Fruit fly (Drosophila melanogaster) whole organism: ENCODE results near the gene CG13042.

Source experiments
- CG8478 ChIP-seq: fragments of >200 bp; optimal IDR thresholded peaks from 2 replicates; lab custom pipeline; 2018; ENCODE audit warnings: inconsistent platforms
- Dll ChIP-seq: fragments of >200 bp; optimal IDR thresholded peaks from 2 replicates; lab custom pipeline; 2017
- EcR ChIP-seq, 2 experiments: fragments of >200 bp; optimal IDR thresholded peaks; 2 replicates each; lab custom pipeline; 2017; ENCODE audit warnings: missing biosample characterization in 2 of 2, missing genetic modification characterization in 2 of 2, missing genetic modification reagents in 2 of 2
- pan ChIP-seq: fragments of >200 bp; optimal IDR thresholded peaks from 2 replicates; lab custom pipeline; 2017
- psq ChIP-seq: fragments of >200 bp; optimal IDR thresholded peaks from 2 replicates; lab custom pipeline; 2017
- usp ChIP-seq: fragments of >200 bp; optimal IDR thresholded peaks from 2 replicates; lab custom pipeline; 2017; ENCODE audit warnings: missing biosample characterization, missing genetic modification characterization, mixed read lengths

CG13042 gene

dm6 chr3L:16270802-16271332, 37.4 kb downstream of the CG13042 start, which contains the start of the genes CG34248 and CG13067:
Gene CG34248, minus strand, starts transcription at chr3L:16270902.
Gene CG13067, plus strand, starts transcription at chr3L:16271282.
- TF ChIP-seq CG8478 (lab: Kevin White, UChicago) (no peak), psq (lab: Kevin White, UChicago) (no peak)

- no peak for TF ChIP-seq CG8478 (lab: Kevin White, UChicago)
- no peak for TF ChIP-seq EcR (GFP tag; optimal IDR thresholded peaks at IDR 0.05; lab: Kevin White, UChicago)
- TF ChIP-seq pan (lab: Kevin White, UChicago) = no peak
Observed at dm6 chr3L:16269092-16269491, 39.2 kb downstream of the CG13042 start, which contains the start of gene CG13068. Gene CG13068, plus strand, starts transcription at chr3L:16269392.

- no peak for TF ChIP-seq EcR (GFP tag; optimal IDR thresholded peaks at IDR 0.05; lab: Kevin White, UChicago)
- no peak for TF ChIP-seq Dll (lab: Kevin White, UChicago)
- TF ChIP-seq usp = no peak
- TF ChIP-seq CG8478 (lab: Kevin White, UChicago) = no peak
- TF ChIP-seq psq (lab: Kevin White, UChicago) = no peak
- no peak for TF ChIP-seq pan (lab: Kevin White, UChicago)
Observed at dm6 chr3L:16268106-16268733, 40.1 kb downstream of the CG13042 start, which contains the start of gene CG4950. Gene CG4950, minus strand, starts transcription at chr3L:16268156.

dm6 chr3L:16265000-16265399, 43.3 kb downstream of the CG13042 start, which contains the start of the genes CG13051 and CG13069:
Gene CG13051, minus strand, starts transcription at chr3L:16265100.
Gene CG13069, plus strand, starts transcription at chr3L:16265385.
- TF ChIP-seq psq (lab: Kevin White, UChicago) (no peak), usp (no peak), Dll (lab: Kevin White, UChicago) (no peak), pan (lab: Kevin White, UChicago) (no peak)

dm6 chr3L:16263043-16263442, 45.2 kb downstream of the CG13042 start, which contains the start of gene CG13070:
Gene CG13070, plus strand, starts transcription at chr3L:16263343.
- TF ChIP-seq pan (lab: Kevin White, UChicago) (no peak), Dll (lab: Kevin White, UChicago) (no peak), psq (lab: Kevin White, UChicago) (no peak), usp (no peak), EcR (GFP tag; optimal IDR thresholded peaks at IDR 0.05; lab: Kevin White, UChicago) (no peak), CG8478 (lab: Kevin White, UChicago) (no peak)

- no peak for TF ChIP-seq CG8478 (lab: Kevin White, UChicago)
- no peak for TF ChIP-seq EcR (GFP tag; optimal IDR thresholded peaks at IDR 0.05; lab: Kevin White, UChicago)
- no peak for TF ChIP-seq psq (lab: Kevin White, UChicago)
- no peak for TF ChIP-seq Dll (lab: Kevin White, UChicago)
- no peak for TF ChIP-seq pan (lab: Kevin White, UChicago)
- no peak for TF ChIP-seq usp
Observed at dm6 chr3L:16262440-16262839, 45.8 kb downstream of the CG13042 start, which contains the start of gene CG13071. Gene CG13071, plus strand, starts transcription at chr3L:16262740.

- TF ChIP-seq CG8478 (lab: Kevin White, UChicago) (no peak), pan (lab: Kevin White, UChicago) (no peak), usp (no peak), psq (lab: Kevin White, UChicago) (no peak), EcR (GFP tag; optimal IDR thresholded peaks at IDR 0.05; lab: Kevin White, UChicago) (no peak), Dll (lab: Kevin White, UChicago) (no peak)
Observed at dm6 chr3L:16261505-16261904, 46.8 kb downstream of the CG13042 start, which contains the start of gene CG34247. Gene CG34247, minus strand, starts transcription at chr3L:16261605.

- TF ChIP-seq pan (lab: Kevin White, UChicago) (no peak), EcR (GFP tag; optimal IDR thresholded peaks at IDR 0.05; lab: Kevin White, UChicago) (no peak), psq (lab: Kevin White, UChicago) (no peak), Dll (lab: Kevin White, UChicago) (no peak), CG8478 (lab: Kevin White, UChicago) (no peak), usp (no peak)
Observed at dm6 chr3L:16259552-16259951, 48.7 kb downstream of the CG13042 start, which contains the start of gene CG13053. Gene CG13053, minus strand, starts transcription at chr3L:16259722.
